Fruit fly (Drosophila melanogaster) whole organism, embryonic: ENCODE results near the gene Jon99Fii.

Source experiments
- Abd-B ChIP-seq: fragments of 200-800 bp; sonication (Bioruptor generic); optimal IDR thresholded peaks from 2 replicates; lab custom pipeline; 2018; ENCODE audit warnings: missing biosample characterization, mild to moderate bottlenecking, missing genetic modification characterization, moderate library complexity
- Ada2b ChIP-seq: fragments of 200-800 bp; sonication (Bioruptor generic); IDR thresholded peaks from 2 replicates; pipeline ENCODE4 v1.3.6; 2022; ENCODE audit warnings: missing biosample characterization, missing genetic modification characterization
- Atf6 ChIP-seq: fragments of 200-800 bp; sonication (Bioruptor generic); IDR thresholded peaks from 2 replicates; pipeline ENCODE4 v1.3.6; 2022; ENCODE audit warnings: missing biosample characterization, missing genetic modification characterization
- CG10366 ChIP-seq: fragments of 200-800 bp; sonication (Bioruptor generic); IDR thresholded peaks from 2 replicates; pipeline ENCODE4 v1.3.6; 2022; ENCODE audit warnings: missing biosample characterization, missing genetic modification characterization
- CG10565 ChIP-seq: fragments of 200-800 bp; sonication (Bioruptor generic); optimal IDR thresholded peaks from 3 replicates; lab custom pipeline; 2016; ENCODE audit warnings: missing biosample characterization, mild to moderate bottlenecking, missing genetic modification characterization
- CG11085 ChIP-seq: fragments of 200-800 bp; sonication (Bioruptor generic); IDR thresholded peaks from 2 replicates; pipeline ENCODE4 v1.3.6; 2022; ENCODE audit warnings: missing biosample characterization, missing genetic modification characterization
- CG11560 ChIP-seq: fragments of 200-800 bp; sonication (Bioruptor generic); IDR thresholded peaks from 3 replicates; pipeline ENCODE4 v1.3.6; 2022; ENCODE audit warnings: missing biosample characterization, missing genetic modification characterization
- CG13287 ChIP-seq: fragments of 200-800 bp; sonication (Bioruptor generic); IDR thresholded peaks from 2 replicates; pipeline ENCODE4 v1.3.6; 2022; ENCODE audit warnings: missing biosample characterization, missing genetic modification characterization; ENCODE audit not compliant: partially characterized antibody
- CG13424 ChIP-seq: fragments of 200-800 bp; sonication (Bioruptor generic); optimal IDR thresholded peaks from 2 replicates; lab custom pipeline; 2019; ENCODE audit warnings: missing biosample characterization, mild to moderate bottlenecking, missing genetic modification characterization, moderate library complexity
- CG14050 ChIP-seq: fragments of 200-800 bp; sonication (Bioruptor generic); IDR thresholded peaks from 3 replicates; pipeline ENCODE4 v1.3.6; 2022; ENCODE audit warnings: missing biosample characterization, missing genetic modification characterization
- CG14441 ChIP-seq: fragments of 200-800 bp; sonication (Bioruptor generic); IDR thresholded peaks from 2 replicates; pipeline ENCODE4 v1.3.6; 2022; ENCODE audit warnings: missing biosample characterization, missing genetic modification characterization
- CG15514 ChIP-seq: fragments of 200-800 bp; sonication (Bioruptor generic); optimal IDR thresholded peaks from 3 replicates; lab custom pipeline; 2017; ENCODE audit warnings: missing biosample characterization, missing genetic modification characterization, mild to moderate bottlenecking, moderate library complexity, missing genetic modification reagents
- CG1603 ChIP-seq: fragments of 200-800 bp; sonication (Bioruptor generic); optimal IDR thresholded peaks from 2 replicates; lab custom pipeline; 2019; ENCODE audit warnings: missing biosample characterization, mild to moderate bottlenecking, missing genetic modification characterization, moderate library complexity
- CG17186 ChIP-seq: fragments of 200-800 bp; sonication (Bioruptor generic); optimal IDR thresholded peaks from 3 replicates; lab custom pipeline; 2017; ENCODE audit warnings: missing biosample characterization, missing genetic modification reagents, missing genetic modification characterization
- CG17568 ChIP-seq: fragments of 200-800 bp; sonication (Bioruptor generic); optimal IDR thresholded peaks from 2 replicates; lab custom pipeline; 2018; ENCODE audit warnings: missing biosample characterization, mild to moderate bottlenecking, missing genetic modification characterization, moderate library complexity
- CG2120 ChIP-seq: fragments of 200-800 bp; sonication (Bioruptor generic); optimal IDR thresholded peaks from 3 replicates; lab custom pipeline; 2016; ENCODE audit warnings: missing biosample characterization, missing genetic modification characterization
- CG4282 ChIP-seq: fragments of 200-800 bp; sonication (Bioruptor generic); optimal IDR thresholded peaks from 2 replicates; lab custom pipeline; 2016; ENCODE audit warnings: missing biosample characterization, missing genetic modification characterization
- CG43689 ChIP-seq: fragments of 200-800 bp; sonication (Bioruptor generic); IDR thresholded peaks from 2 replicates; pipeline ENCODE4 v1.3.6; 2022; ENCODE audit warnings: missing biosample characterization, missing genetic modification characterization
- CG4617 ChIP-seq: fragments of 200-800 bp; sonication (Bioruptor generic); optimal IDR thresholded peaks from 3 replicates; lab custom pipeline; 2016; ENCODE audit warnings: missing biosample characterization, missing genetic modification characterization, borderline replicate concordance
- CG6791 ChIP-seq: fragments of 200-800 bp; sonication (Bioruptor generic); IDR thresholded peaks from 3 replicates; pipeline ENCODE4 v1.3.6; 2022; ENCODE audit warnings: missing biosample characterization, missing genetic modification characterization; ENCODE audit not compliant: partially characterized antibody
- CG7928 ChIP-seq: fragments of 200-800 bp; sonication (Bioruptor generic); optimal IDR thresholded peaks from 2 replicates; lab custom pipeline; 2017; ENCODE audit warnings: missing biosample characterization, mild to moderate bottlenecking, missing genetic modification characterization
- CG9609 ChIP-seq: fragments of 200-800 bp; sonication (Bioruptor generic); optimal IDR thresholded peaks from 3 replicates; lab custom pipeline; 2016; ENCODE audit warnings: missing biosample characterization, missing genetic modification characterization
- CG9817 ChIP-seq: fragments of 200-800 bp; sonication (Bioruptor generic); optimal IDR thresholded peaks from 2 replicates; lab custom pipeline; 2018; ENCODE audit warnings: missing biosample characterization, mild to moderate bottlenecking, missing genetic modification characterization, moderate library complexity
- Dad ChIP-seq: fragments of 200-800 bp; sonication (Bioruptor generic); optimal IDR thresholded peaks from 3 replicates; lab custom pipeline; 2016; ENCODE audit warnings: missing biosample characterization, missing genetic modification characterization
- Dip2 ChIP-seq: fragments of 200-800 bp; sonication (Bioruptor generic); IDR thresholded peaks from 2 replicates; pipeline ENCODE4 v1.3.6; 2022; ENCODE audit warnings: missing biosample characterization, missing genetic modification characterization
- Dref ChIP-seq: fragments of 200-800 bp; sonication (Bioruptor generic); IDR thresholded peaks from 2 replicates; pipeline ENCODE4 v1.3.6; 2022; ENCODE audit warnings: missing biosample characterization, missing genetic modification characterization
- Hmr ChIP-seq: fragments of 200-800 bp; sonication (Bioruptor generic); optimal IDR thresholded peaks from 3 replicates; lab custom pipeline; 2017; ENCODE audit warnings: mild to moderate bottlenecking, missing biosample characterization, missing genetic modification reagents, missing genetic modification characterization
- Hr3 ChIP-seq: fragments of 200-800 bp; sonication (Bioruptor generic); optimal IDR thresholded peaks from 3 replicates; lab custom pipeline; 2016; ENCODE audit warnings: missing biosample characterization, missing genetic modification characterization
- Hr39 ChIP-seq: fragments of >200 bp; optimal IDR thresholded peaks from 2 replicates; lab custom pipeline; 2017
- Lim3 ChIP-seq: fragments of 200-800 bp; sonication (Bioruptor generic); IDR thresholded peaks from 2 replicates; pipeline ENCODE4 v1.3.6; 2022; ENCODE audit warnings: missing biosample characterization, missing genetic modification characterization
- Nf-YB ChIP-seq: fragments of 200-800 bp; sonication (Bioruptor generic); optimal IDR thresholded peaks from 3 replicates; lab custom pipeline; 2019; ENCODE audit warnings: missing biosample characterization, mild to moderate bottlenecking, missing genetic modification characterization, moderate library complexity
- Vsx1 ChIP-seq: fragments of 200-800 bp; sonication (Bioruptor generic); optimal IDR thresholded peaks from 2 replicates; lab custom pipeline; 2017; ENCODE audit warnings: missing biosample characterization, mild to moderate bottlenecking, missing genetic modification characterization, missing genetic modification reagents
- ase ChIP-seq: fragments of 200-800 bp; sonication (Bioruptor generic); IDR thresholded peaks from 3 replicates; pipeline ENCODE4 v1.3.6; 2022; ENCODE audit warnings: missing biosample characterization, missing genetic modification characterization
- cas ChIP-seq: fragments of 200-800 bp; sonication (Bioruptor generic); IDR thresholded peaks from 2 replicates; pipeline ENCODE4 v1.3.6; 2022; ENCODE audit warnings: missing biosample characterization, missing genetic modification characterization
- cwo ChIP-seq: fragments of 200-800 bp; sonication (Bioruptor generic); optimal IDR thresholded peaks from 3 replicates; lab custom pipeline; 2017; ENCODE audit warnings: missing biosample characterization, missing genetic modification characterization, mild to moderate bottlenecking, moderate library complexity, missing genetic modification reagents
- esg ChIP-seq: fragments of 200-800 bp; sonication (Bioruptor generic); conservative IDR thresholded peaks from 2 replicates; pipeline ENCODE4 v1.3.6; 2022; ENCODE audit warnings: missing biosample characterization, missing genetic modification characterization
- gcm ChIP-seq: fragments of 200-800 bp; sonication (Bioruptor generic); optimal IDR thresholded peaks from 2 replicates; lab custom pipeline; 2019; ENCODE audit warnings: missing biosample characterization, mild to moderate bottlenecking, missing genetic modification characterization, moderate library complexity
- grau ChIP-seq: fragments of 200-800 bp; optimal IDR thresholded peaks from 3 replicates; lab custom pipeline; 2019; ENCODE audit warnings: missing biosample characterization, mild to moderate bottlenecking, missing genetic modification characterization, moderate library complexity
- klu ChIP-seq: fragments of 200-800 bp; sonication (Bioruptor generic); IDR thresholded peaks from 2 replicates; pipeline ENCODE4 v1.3.6; 2022; ENCODE audit warnings: missing biosample characterization, missing genetic modification characterization
- kni ChIP-seq: fragments of 200-800 bp; sonication (Bioruptor generic); optimal IDR thresholded peaks from 3 replicates; lab custom pipeline; 2017; ENCODE audit warnings: mild to moderate bottlenecking, missing biosample characterization, missing genetic modification reagents, missing genetic modification characterization
- nmo ChIP-seq: fragments of 200-800 bp; sonication (Bioruptor generic); optimal IDR thresholded peaks from 2 replicates; lab custom pipeline; 2018; ENCODE audit warnings: missing biosample characterization, mild to moderate bottlenecking, missing genetic modification characterization, moderate library complexity
- onecut ChIP-seq: fragments of 200-800 bp; sonication (Bioruptor generic); IDR thresholded peaks from 2 replicates; pipeline ENCODE4 v1.3.6; 2022; ENCODE audit warnings: missing biosample characterization, missing genetic modification characterization
- pan ChIP-seq, 4 experiments: fragments of >200 bp in 3 of 4; fragments of 200-800 bp in 1 of 4; sonication (Bioruptor generic) in 1 of 4; optimal IDR thresholded peaks in 3 of 4; IDR thresholded peaks in 1 of 4; 2 replicates each; pipeline versions ENCODE4 v1.3.6 to Lab custom; 2017 to 2022; ENCODE audit warnings: missing biosample characterization in 2 of 4, missing genetic modification characterization in 2 of 4, mixed read lengths in 1 of 4
- prd ChIP-seq, 3 experiments: fragments of >200 bp in 2 of 3; fragments of 200-800 bp in 1 of 3; sonication (Bioruptor generic) in 1 of 3; optimal IDR thresholded peaks in 2 of 3; IDR thresholded peaks in 1 of 3; 2 replicates in 2 of 3; 3 replicates in 1 of 3; pipeline versions ENCODE4 v1.3.6 to Lab custom; 2017 to 2022; ENCODE audit warnings: missing biosample characterization in 1 of 3, missing genetic modification characterization in 1 of 3
- sc ChIP-seq, 3 experiments: fragments of >200 bp in 2 of 3; fragments of 200-800 bp in 1 of 3; sonication (Bioruptor generic) in 1 of 3; optimal IDR thresholded peaks; 2 replicates in 2 of 3; 3 replicates in 1 of 3; lab custom pipeline; 2017; ENCODE audit warnings: mild to moderate bottlenecking in 1 of 3, missing biosample characterization in 1 of 3, missing genetic modification characterization in 1 of 3, missing genetic modification reagents in 1 of 3
- seq ChIP-seq: fragments of 200-800 bp; sonication (Bioruptor generic); IDR thresholded peaks from 2 replicates; pipeline ENCODE4 v1.3.6; 2022; ENCODE audit warnings: missing biosample characterization, missing genetic modification characterization
- slou ChIP-seq: fragments of 200-800 bp; sonication (Bioruptor generic); optimal IDR thresholded peaks from 3 replicates; lab custom pipeline; 2016; ENCODE audit warnings: missing biosample characterization, missing genetic modification characterization
- trem ChIP-seq: fragments of 200-800 bp; optimal IDR thresholded peaks from 3 replicates; lab custom pipeline; 2019; ENCODE audit warnings: missing biosample characterization, mild to moderate bottlenecking, missing genetic modification characterization, moderate library complexity
- ttk ChIP-seq: fragments of 200-800 bp; sonication (Bioruptor generic); IDR thresholded peaks from 2 replicates; pipeline ENCODE4 v2.1.2; 2022; ENCODE audit warnings: missing biosample characterization, missing genetic modification characterization
- vfl ChIP-seq: fragments of 200-800 bp; sonication (Bioruptor generic); optimal IDR thresholded peaks from 2 replicates; lab custom pipeline; 2016; ENCODE audit warnings: missing biosample characterization, missing genetic modification characterization

Jon99Fii gene

dm6 chr3R:30536919-30537318 is 49.2 kb upstream of the Jon99Fii start (continued):
- TF ChIP-seq ttk (no peak), CG14050 (GFP tag; lab: Robert Waterston, UW) (no peak), CG10366 (GFP tag; lab: Robert Waterston, UW) (no peak), Vsx1 (GFP tag; lab: Kevin White, UChicago) (no peak), CG7928 (GFP tag; lab: Kevin White, UChicago) (no peak), Hmr (GFP tag; lab: Kevin White, UChicago) (peak; percentile 23), gcm (GFP tag; lab: Kevin White, UChicago) (no peak), ase (no peak), CG17186 (no peak), cwo (GFP tag; lab: Kevin White, UChicago) (no peak), CG4617 (GFP tag; lab: Kevin White, UChicago) (no peak), slou (GFP tag; lab: Kevin White, UChicago) (no peak), kni (no peak), trem (tag; lab: Kevin White, UChicago) (no peak), cas (GFP tag; lab: Robert Waterston, UW) (no peak), CG15514 (GFP tag; lab: Kevin White, UChicago) (peak; percentile 14), seq (GFP tag; lab: Robert Waterston, UW) (no peak)
- TF ChIP-seq, all 482 proteins: peak for 22

- TF ChIP-seq prd (optimal IDR thresholded peaks at IDR 0.05; lab: Kevin White, UChicago) (no peak), prd (GFP tag; IDR thresholded peaks at IDR 0.05; lab: Robert Waterston, UW) (peak; percentile 40; the same call in 1 of the 3 replicates), sc (optimal IDR thresholded peaks at IDR 0.05; lab: Kevin White, UChicago) (no peak), sc (GFP tag; optimal IDR thresholded peaks at IDR 0.05; lab: Kevin White, UChicago) (no peak), CG6791 (GFP tag; lab: Robert Waterston, UW) (no peak), CG13424 (tag; lab: Kevin White, UChicago) (peak; percentile 22), CG14441 (peak; percentile 11; the same call in 1 of the 2 replicates), pan (optimal IDR thresholded peaks at IDR 0.05; lab: Kevin White, UChicago) (no peak), pan (GFP tag; optimal IDR thresholded peaks at IDR 0.05 in 1 of 2, IDR thresholded peaks at IDR 0.05 in 1 of 2) (no peak), Lim3 (no peak), CG10565 (GFP tag; lab: Kevin White, UChicago) (no peak), Dref (GFP tag; lab: Robert Waterston, UW) (no peak), Dad (GFP tag; lab: Kevin White, UChicago) (no peak), Nf-YB (GFP tag; lab: Kevin White, UChicago) (no peak), CG17568 (GFP tag; lab: Kevin White, UChicago) (no peak), CG1603 (tag; lab: Kevin White, UChicago) (peak; percentile 40), vfl (no peak), CG43689 (GFP tag; lab: Robert Waterston, UW) (no peak), Hr39 (lab: Kevin White, UChicago) (no peak), nmo (no peak), CG4282 (GFP tag; lab: Kevin White, UChicago) (no peak), Abd-B (GFP tag; lab: Kevin White, UChicago) (no peak), CG9817 (peak; percentile 33), CG13287 (no peak), esg (GFP tag; lab: Robert Waterston, UW) (no peak), Ada2b (GFP tag; lab: Robert Waterston, UW) (no peak), klu (GFP tag; lab: Robert Waterston, UW) (no peak), Dip2 (no peak), CG11560 (tag; lab: Robert Waterston, UW) (no peak), grau (peak; percentile 46), CG9609 (GFP tag; lab: Kevin White, UChicago) (no peak), Hr3 (GFP tag; lab: Kevin White, UChicago) (peak; percentile 13), CG11085 (GFP tag; lab: Robert Waterston, UW) (no peak), CG2120 (GFP tag; lab: Kevin White, UChicago) (peak; percentile 16), onecut (GFP tag; lab: Robert Waterston, UW) (no peak), Atf6 (GFP tag; lab: Robert Waterston, UW) (peak; percentile 54; the same call in 1 of the 2 replicates)
Measured at dm6 chr3R:30536432-30536831, 48.7 kb upstream of the Jon99Fii start.
